Worm (Caenorhabditis elegans) whole organism, L4 larva: ENCODE data around the gene F59B2.15.
A peak's percentile ranks its signal among the peaks of the same experiment; 100 is the strongest.

Source experiments
- F10B5.3 ChIP-seq: sonication (generic microtip); optimal IDR thresholded peaks from 2 replicates; lab custom pipeline; 2016; ENCODE audit warnings: mild to moderate bottlenecking, missing genetic modification characterization, missing compliant biosample characterization
- F26F4.8 ChIP-seq: fragments of 200-800 bp; sonication (Bioruptor generic); conservative IDR thresholded peaks from 2 replicates; pipeline ENCODE4 v1.3.6; 2022; ENCODE audit warnings: missing genetic modification characterization, missing compliant biosample characterization
- T20F7.1 ChIP-seq: fragments of 200-800 bp; sonication (Bioruptor generic); optimal IDR thresholded peaks from 2 replicates; lab custom pipeline; 2018; ENCODE audit warnings: mild to moderate bottlenecking, missing genetic modification characterization, missing compliant biosample characterization
- Y75B8A.6 ChIP-seq: fragments of 200-800 bp; sonication (Bioruptor generic); IDR thresholded peaks from 2 replicates; pipeline ENCODE4 v1.3.6; 2022; ENCODE audit warnings: missing genetic modification reagents, missing genetic modification characterization, missing compliant biosample characterization
- ZK337.2 ChIP-seq: fragments of 200-800 bp; sonication (Bioruptor generic); IDR thresholded peaks from 2 replicates; pipeline ENCODE4 v1.3.6; 2022; ENCODE audit warnings: missing genetic modification reagents, missing genetic modification characterization, missing compliant biosample characterization
- aly-2 ChIP-seq: sonication (generic microtip); optimal IDR thresholded peaks from 2 replicates; lab custom pipeline; 2018; ENCODE audit warnings: missing biosample characterization, missing genetic modification characterization
- ceh-20 ChIP-seq: fragments of 200-800 bp; sonication (Bioruptor generic); IDR thresholded peaks from 2 replicates; pipeline ENCODE4 v1.3.6; 2022; ENCODE audit warnings: missing genetic modification reagents, missing genetic modification characterization, missing compliant biosample characterization
- cey-2 ChIP-seq: sonication (generic microtip); optimal IDR thresholded peaks from 3 replicates; lab custom pipeline; 2017; ENCODE audit warnings: missing genetic modification characterization, mild to moderate bottlenecking, missing compliant biosample characterization, antibody characterized with exemption, borderline replicate concordance; ENCODE audit not compliant: insufficient read depth
- ctbp-1 ChIP-seq: fragments of 200-800 bp; sonication (Bioruptor generic); IDR thresholded peaks from 2 replicates; pipeline ENCODE4 v1.3.6; 2022; ENCODE audit warnings: missing genetic modification reagents, missing genetic modification characterization, missing compliant biosample characterization
- daf-12 ChIP-seq: fragments of 150-350 bp; optimal IDR thresholded peaks from 2 replicates; lab custom pipeline; 2014; ENCODE audit warnings: missing biosample characterization, missing genetic modification reagents, missing genetic modification characterization
- daf-16 ChIP-seq, 3 experiments: sonication (generic microtip); optimal IDR thresholded peaks; 2 replicates each; lab custom pipeline; 2016 to 2017; ENCODE audit warnings: missing genetic modification characterization in 3 of 3, missing genetic modification reagents in 3 of 3, mild to moderate bottlenecking in 2 of 3, missing compliant biosample characterization in 2 of 3, missing biosample characterization in 1 of 3, moderate library complexity in 1 of 3
- dmd-8 ChIP-seq: fragments of 200-800 bp; sonication (Bioruptor generic); IDR thresholded peaks from 2 replicates; pipeline ENCODE4 v1.3.6; 2022; ENCODE audit warnings: missing genetic modification characterization, missing compliant biosample characterization
- dpl-1 ChIP-seq: fragments of 150-350 bp; optimal IDR thresholded peaks from 2 replicates; lab custom pipeline; 2014; ENCODE audit warnings: missing biosample characterization, missing genetic modification reagents, missing genetic modification characterization
- dve-1 ChIP-seq: sonication (generic microtip); optimal IDR thresholded peaks from 2 replicates; lab custom pipeline; 2017; ENCODE audit warnings: antibody characterized with exemption, mild to moderate bottlenecking, missing genetic modification characterization, missing compliant biosample characterization; ENCODE audit not compliant: insufficient read depth
- gei-8 ChIP-seq: fragments of 200-800 bp; sonication (Bioruptor generic); optimal IDR thresholded peaks from 2 replicates; lab custom pipeline; 2018; ENCODE audit warnings: mild to moderate bottlenecking, missing genetic modification characterization, missing compliant biosample characterization
- hif-1 ChIP-seq, 2 experiments: sonication (generic microtip); optimal IDR thresholded peaks; 2 replicates each; lab custom pipeline; 2016 to 2017; ENCODE audit warnings: missing compliant biosample characterization in 2 of 2, missing genetic modification characterization in 2 of 2, missing genetic modification reagents in 2 of 2, missing genotype in 2 of 2, mild to moderate bottlenecking in 1 of 2
- hlh-11 ChIP-seq: fragments of 200-800 bp; sonication (Bioruptor generic); optimal IDR thresholded peaks from 2 replicates; lab custom pipeline; 2018; ENCODE audit warnings: mild to moderate bottlenecking, missing genetic modification characterization, missing compliant biosample characterization
- hlh-30 ChIP-seq: sonication (generic microtip); optimal IDR thresholded peaks from 2 replicates; lab custom pipeline; 2017; ENCODE audit warnings: antibody characterized with exemption, mild to moderate bottlenecking, missing genetic modification characterization, missing compliant biosample characterization; ENCODE audit not compliant: insufficient read depth
- lin-39 ChIP-seq: fragments of 150-350 bp; optimal IDR thresholded peaks from 2 replicates; lab custom pipeline; 2014; ENCODE audit warnings: missing biosample characterization, missing genetic modification reagents, missing genetic modification characterization
- lir-3 ChIP-seq: sonication (generic microtip); optimal IDR thresholded peaks from 2 replicates; lab custom pipeline; 2016; ENCODE audit warnings: mild to moderate bottlenecking, missing genetic modification characterization, missing compliant biosample characterization
- mdl-1 ChIP-seq, 2 experiments: fragments of 150-350 bp in 1 of 2; sonication (generic microtip) in 1 of 2; optimal IDR thresholded peaks; 2 replicates each; lab custom pipeline; 2014 to 2017; ENCODE audit warnings: missing biosample characterization in 2 of 2, missing genetic modification characterization in 2 of 2
- mes-2 ChIP-seq: sonication (generic microtip); optimal IDR thresholded peaks from 2 replicates; lab custom pipeline; 2016; ENCODE audit warnings: missing genotype, mild to moderate bottlenecking, missing genetic modification characterization, missing compliant biosample characterization; ENCODE audit not compliant: poor library complexity, severe bottlenecking
- mxl-3 ChIP-seq: fragments of 200-800 bp; sonication (Bioruptor generic); optimal IDR thresholded peaks from 2 replicates; lab custom pipeline; 2018; ENCODE audit warnings: mild to moderate bottlenecking, missing genetic modification characterization, missing compliant biosample characterization
- nhr-11 ChIP-seq: fragments of 150-350 bp; optimal IDR thresholded peaks from 2 replicates; lab custom pipeline; 2014; ENCODE audit warnings: missing biosample characterization, missing genetic modification characterization
- nhr-25 ChIP-seq: sonication (generic microtip); optimal IDR thresholded peaks from 2 replicates; lab custom pipeline; 2017; ENCODE audit warnings: missing genetic modification characterization, mild to moderate bottlenecking, missing compliant biosample characterization, antibody characterized with exemption, moderate library complexity, borderline replicate concordance; ENCODE audit not compliant: insufficient read depth
- nhr-28 ChIP-seq: fragments of 150-350 bp; optimal IDR thresholded peaks from 2 replicates; lab custom pipeline; 2014; ENCODE audit warnings: missing biosample characterization, missing genetic modification characterization
- nhr-41 ChIP-seq: fragments of 200-800 bp; sonication (Bioruptor generic); IDR thresholded peaks from 2 replicates; pipeline ENCODE4 v1.3.6; 2022; ENCODE audit warnings: missing genetic modification reagents, missing genetic modification characterization, missing compliant biosample characterization
- nhr-48 ChIP-seq: sonication (generic microtip); optimal IDR thresholded peaks from 2 replicates; lab custom pipeline; 2016; ENCODE audit warnings: mild to moderate bottlenecking, missing genetic modification characterization, missing compliant biosample characterization
- pha-4 ChIP-seq, 2 experiments: fragments of 150-350 bp in 1 of 2; fragments of 200-800 bp in 1 of 2; sonication (Bioruptor generic) in 1 of 2; IDR thresholded peaks in 1 of 2; optimal IDR thresholded peaks in 1 of 2; 2 replicates each; pipeline versions ENCODE4 v1.3.6 to Lab custom; 2014 to 2022; ENCODE audit warnings: missing genetic modification characterization in 2 of 2, missing genetic modification reagents in 2 of 2, missing biosample characterization in 1 of 2, missing compliant biosample characterization in 1 of 2
- php-3 ChIP-seq: fragments of 200-800 bp; sonication (Bioruptor generic); IDR thresholded peaks from 2 replicates; pipeline ENCODE4 v1.3.6; 2022; ENCODE audit warnings: missing genetic modification reagents, missing genetic modification characterization, missing compliant biosample characterization
- pqm-1 ChIP-seq: sonication (generic microtip); optimal IDR thresholded peaks from 2 replicates; lab custom pipeline; 2017; ENCODE audit warnings: missing biosample characterization, missing genetic modification characterization
- sdz-12 ChIP-seq: fragments of 200-800 bp; sonication (Bioruptor generic); optimal IDR thresholded peaks from 2 replicates; lab custom pipeline; 2018; ENCODE audit warnings: mild to moderate bottlenecking, missing genetic modification characterization, missing compliant biosample characterization
- snpc-1.2 ChIP-seq: fragments of 200-800 bp; sonication (Bioruptor generic); IDR thresholded peaks from 2 replicates; pipeline ENCODE4 v1.3.6; 2022; ENCODE audit warnings: missing genetic modification reagents, missing genetic modification characterization, missing compliant biosample characterization
- spr-1 ChIP-seq: sonication (generic microtip); optimal IDR thresholded peaks from 2 replicates; lab custom pipeline; 2016; ENCODE audit warnings: mild to moderate bottlenecking, missing genetic modification characterization, missing compliant biosample characterization
- tra-1 ChIP-seq: fragments of 200-800 bp; sonication (Bioruptor generic); IDR thresholded peaks from 2 replicates; pipeline ENCODE4 v1.3.6; 2022; ENCODE audit warnings: missing genetic modification reagents, missing genetic modification characterization, missing compliant biosample characterization
- unc-130 ChIP-seq: sonication (generic microtip); optimal IDR thresholded peaks from 2 replicates; lab custom pipeline; 2016; ENCODE audit warnings: missing genetic modification reagents, missing genetic modification characterization, missing compliant biosample characterization
- ztf-7 ChIP-seq: fragments of 150-350 bp; optimal IDR thresholded peaks from 2 replicates; lab custom pipeline; 2014; ENCODE audit warnings: missing biosample characterization, missing genetic modification characterization

F59B2.15 gene

ce11 chrIII:8971255-8972020 lies 31.0 kb downstream of the F59B2.15 start, which contains the start of the genes eif-3.D and R08D7.4 (continued):
- TF ChIP-seq gei-8 (GFP tag; lab: Kevin White, UChicago) (no peak), snpc-1.2 (no peak), pqm-1 (tag; lab: Kevin White, UChicago) (no peak), sdz-12 (GFP tag; lab: Kevin White, UChicago) (no peak), nhr-11 (tag; lab: Kevin White, UChicago) (no peak), nhr-48 (no peak), php-3 (GFP tag; lab: Robert Waterston, UW) (no peak), F10B5.3 (tag; lab: Kevin White, UChicago) (no peak), mes-2 (tag; lab: Kevin White, UChicago) (peak; percentile 88), mdl-1 (tag; optimal IDR thresholded peaks at IDR 0.05; lab: Kevin White, UChicago) (no peak), nhr-25 (tag; lab: Kevin White, UChicago) (no peak), ctbp-1 (GFP tag; lab: Robert Waterston, UW) (no peak), Y75B8A.6 (no peak), nhr-28 (no peak), hlh-11 (tag; lab: Kevin White, UChicago) (peak; percentile 51), mxl-3 (GFP tag; lab: Kevin White, UChicago) (peak; percentile 13), dpl-1 (GFP tag; lab: Kevin White, UChicago) (peak; percentile 69), cey-2 (tag; lab: Kevin White, UChicago) (no peak), hif-1 (tag; optimal IDR thresholded peaks at IDR 0.05; lab: Kevin White, UChicago) (no peak), lin-39 (tag; lab: Kevin White, UChicago) (no peak), daf-16 (GFP tag; optimal IDR thresholded peaks at IDR 0.05; lab: Kevin White, UChicago) (peak in 1 of 2 experiments; percentile 35), daf-16 (tag; optimal IDR thresholded peaks at IDR 0.05; lab: Kevin White, UChicago) (peak; percentile 33), aly-2 (tag; lab: Kevin White, UChicago) (no peak), tra-1 (GFP tag; lab: Robert Waterston, UW) (no peak), spr-1 (tag; lab: Kevin White, UChicago) (no peak), F26F4.8 (GFP tag; lab: Robert Waterston, UW) (no peak), pha-4 (GFP tag; IDR thresholded peaks at IDR 0.05; lab: Robert Waterston, UW) (0 out of 2 replicates have a peak, but pooled peaks have one; percentile 31), pha-4 (tag; optimal IDR thresholded peaks at IDR 0.05; lab: Kevin White, UChicago) (no peak), T20F7.1 (GFP tag; lab: Kevin White, UChicago) (no peak), ztf-7 (tag; lab: Kevin White, UChicago) (peak; percentile 34), lir-3 (tag; lab: Kevin White, UChicago) (no peak), dve-1 (tag; lab: Kevin White, UChicago) (no peak), hlh-30 (tag; lab: Kevin White, UChicago) (no peak), daf-12 (tag; lab: Kevin White, UChicago) (no peak), ZK337.2 (no peak), ceh-20 (GFP tag; lab: Robert Waterston, UW) (no peak), dmd-8 (GFP tag; lab: Robert Waterston, UW) (no peak), unc-130 (GFP tag; lab: Kevin White, UChicago) (no peak), nhr-41 (no peak)
